2 worm cellular contexts compared by ENCODE assay signal in genomic region chrV:2639506-2639905, ce11.
A peak's percentile ranks its signal among the peaks of the same experiment; 100 is the strongest.
TF ChIP-seq lines count a peak whose summit lies in the region.

No protein-coding gene starts in this region.

TF ChIP-seq in whole organism, L4 larva, 104 proteins besides CTCF, POLR2A, EP300 and RAD21:
- TF ChIP-seq lsy-2 (tag; optimal IDR thresholded peaks at IDR 0.05; lab: Kevin White, UChicago) (no peak), arid-1 (GFP tag; conservative IDR thresholded peaks at IDR 0.05; lab: Robert Waterston, UW) (no peak), skn-1 (tag; optimal IDR thresholded peaks at IDR 0.05; lab: Kevin White, UChicago) (no peak), nhr-28 (tag; optimal IDR thresholded peaks at IDR 0.05; lab: Kevin White, UChicago) (no peak), lin-29 (GFP tag; IDR thresholded peaks at IDR 0.05; lab: Robert Waterston, UW) (no peak), set-16 (GFP tag; IDR thresholded peaks at IDR 0.05; lab: Robert Waterston, UW) (peak; percentile 69), F37D6.2 (tag; optimal IDR thresholded peaks at IDR 0.05; lab: Kevin White, UChicago) (no peak), lin-38 (GFP tag; IDR thresholded peaks at IDR 0.05; lab: Robert Waterston, UW) (peak; percentile 24; the same call in 1 of the 2 replicates), ceh-82 (tag; optimal IDR thresholded peaks at IDR 0.05; lab: Kevin White, UChicago) (no peak), zip-2 (tag; optimal IDR thresholded peaks at IDR 0.05; lab: Kevin White, UChicago) (no peak), tag-97 (GFP tag; IDR thresholded peaks at IDR 0.05; lab: Robert Waterston, UW) (no peak)

TF ChIP-seq in whole organism, young adult, 124 proteins besides CTCF, POLR2A, EP300 and RAD21:
- peak; percentile 59; the same call in 1 of the 2 replicates for TF ChIP-seq zfh-2 (GFP tag; conservative IDR thresholded peaks at IDR 0.05; lab: Robert Waterston, UW)
- TF ChIP-seq attf-5 (GFP tag; optimal IDR thresholded peaks at IDR 0.05; lab: Kevin White, UChicago), result no peak
- no peak for TF ChIP-seq fkh-3 (tag; optimal IDR thresholded peaks at IDR 0.05; lab: Kevin White, UChicago)
- TF ChIP-seq gei-17 (GFP tag; optimal IDR thresholded peaks at IDR 0.05; lab: Kevin White, UChicago), result no peak
- TF ChIP-seq egrh-3 (GFP tag; IDR thresholded peaks at IDR 0.05; lab: Robert Waterston, UW), result 0 out of 2 replicates have a peak, but pooled peaks have one; percentile 24
